Worm (Caenorhabditis elegans) whole organism, L2 larva: ENCODE data around the gene srj-22.
A peak's percentile ranks its signal among the peaks of the same experiment; 100 is the strongest.

Source experiments
- C34F6.9 ChIP-seq: fragments of 150-350 bp; optimal IDR thresholded peaks from 2 replicates; lab custom pipeline; 2014; ENCODE audit warnings: missing biosample characterization, missing genetic modification characterization
- F13H6.1 ChIP-seq: sonication (generic microtip); optimal IDR thresholded peaks from 2 replicates; lab custom pipeline; 2016; ENCODE audit warnings: missing genetic modification characterization, missing compliant biosample characterization
- R02D3.7 ChIP-seq: fragments of 150-350 bp; optimal IDR thresholded peaks from 2 replicates; lab custom pipeline; 2014; ENCODE audit warnings: missing biosample characterization, missing genetic modification characterization
- Y55F3AM.14 ChIP-seq: fragments of 200-800 bp; sonication (Bioruptor generic); optimal IDR thresholded peaks from 2 replicates; lab custom pipeline; 2018; ENCODE audit warnings: mild to moderate bottlenecking, missing genetic modification characterization, missing compliant biosample characterization
- ZK546.5 ChIP-seq: sonication (generic microtip); optimal IDR thresholded peaks from 2 replicates; lab custom pipeline; 2017; ENCODE audit warnings: missing biosample characterization, missing genetic modification characterization
- aly-2 ChIP-seq: fragments of 150-350 bp; optimal IDR thresholded peaks from 2 replicates; lab custom pipeline; 2014; ENCODE audit warnings: missing biosample characterization, missing genetic modification characterization
- blmp-1 ChIP-seq: sonication (generic microtip); optimal IDR thresholded peaks from 2 replicates; lab custom pipeline; 2017; ENCODE audit warnings: missing genetic modification characterization, mild to moderate bottlenecking, missing compliant biosample characterization, antibody characterized with exemption, moderate library complexity; ENCODE audit not compliant: insufficient read depth
- ceh-16 ChIP-seq: fragments of 150-350 bp; optimal IDR thresholded peaks from 2 replicates; lab custom pipeline; 2014; ENCODE audit warnings: missing biosample characterization, missing genetic modification characterization
- crh-2 ChIP-seq: sonication (generic microtip); optimal IDR thresholded peaks from 2 replicates; lab custom pipeline; 2017; ENCODE audit warnings: missing biosample characterization, missing genetic modification characterization
- dmd-4 ChIP-seq: sonication (generic microtip); optimal IDR thresholded peaks from 2 replicates; lab custom pipeline; 2017; ENCODE audit warnings: missing biosample characterization, missing genetic modification characterization
- elt-1 ChIP-seq: fragments of 150-350 bp; optimal IDR thresholded peaks from 2 replicates; lab custom pipeline; 2014; ENCODE audit warnings: missing biosample characterization, missing genetic modification characterization
- elt-3 ChIP-seq: sonication (generic microtip); optimal IDR thresholded peaks from 2 replicates; lab custom pipeline; 2017; ENCODE audit warnings: missing biosample characterization, missing genetic modification characterization
- fos-1 ChIP-seq: fragments of 150-350 bp; optimal IDR thresholded peaks from 2 replicates; lab custom pipeline; 2014; ENCODE audit warnings: missing biosample characterization, missing genetic modification characterization
- gmeb-1 ChIP-seq: fragments of 150-350 bp; optimal IDR thresholded peaks from 2 replicates; lab custom pipeline; 2014; ENCODE audit warnings: missing biosample characterization, missing genetic modification characterization
- lin-11 ChIP-seq: fragments of 150-350 bp; sonication (generic microtip); optimal IDR thresholded peaks from 2 replicates; lab custom pipeline; 2014; ENCODE audit warnings: missing biosample characterization, missing genetic modification characterization, inconsistent platforms, mixed read lengths
- lin-39 ChIP-seq: fragments of 150-350 bp; optimal IDR thresholded peaks from 2 replicates; lab custom pipeline; 2014; ENCODE audit warnings: missing biosample characterization, missing genetic modification reagents, missing genetic modification characterization
- lsy-2 ChIP-seq, 2 experiments: fragments of 150-350 bp in 1 of 2; sonication (generic microtip) in 1 of 2; optimal IDR thresholded peaks; 2 replicates each; lab custom pipeline; 2014 to 2017; ENCODE audit warnings: missing biosample characterization in 2 of 2, missing genetic modification characterization in 2 of 2
- mab-5 ChIP-seq: fragments of 150-350 bp; optimal IDR thresholded peaks from 2 replicates; lab custom pipeline; 2014; ENCODE audit warnings: missing biosample characterization, missing genetic modification characterization
- mdl-1 ChIP-seq, 2 experiments: fragments of 150-350 bp in 1 of 2; sonication (generic microtip) in 1 of 2; optimal IDR thresholded peaks; 2 replicates each; lab custom pipeline; 2017; ENCODE audit warnings: missing biosample characterization in 2 of 2, missing genetic modification characterization in 2 of 2
- nhr-10 ChIP-seq: sonication (generic microtip); optimal IDR thresholded peaks from 2 replicates; lab custom pipeline; 2017; ENCODE audit warnings: missing biosample characterization, missing genetic modification characterization
- nhr-11 ChIP-seq: fragments of 150-350 bp; optimal IDR thresholded peaks from 2 replicates; lab custom pipeline; 2014; ENCODE audit warnings: missing biosample characterization, missing genetic modification characterization
- nhr-129 ChIP-seq: fragments of 150-350 bp; optimal IDR thresholded peaks from 2 replicates; lab custom pipeline; 2014; ENCODE audit warnings: missing biosample characterization, missing genetic modification characterization
- nhr-21 ChIP-seq: fragments of 150-350 bp; optimal IDR thresholded peaks from 2 replicates; lab custom pipeline; 2014; ENCODE audit warnings: missing biosample characterization, missing genetic modification characterization
- nhr-23 ChIP-seq: fragments of 150-350 bp; optimal IDR thresholded peaks from 2 replicates; lab custom pipeline; 2014; ENCODE audit warnings: missing biosample characterization, missing genetic modification reagents, missing genetic modification characterization
- nhr-25 ChIP-seq: fragments of 150-350 bp; sonication (generic microtip); optimal IDR thresholded peaks from 3 replicates; lab custom pipeline; 2014; ENCODE audit warnings: missing biosample characterization, missing genetic modification characterization
- nhr-6 ChIP-seq: fragments of 150-350 bp; optimal IDR thresholded peaks from 2 replicates; lab custom pipeline; 2014; ENCODE audit warnings: missing biosample characterization, missing genetic modification characterization
- nhr-77 ChIP-seq: fragments of 150-350 bp; optimal IDR thresholded peaks from 2 replicates; lab custom pipeline; 2014; ENCODE audit warnings: missing biosample characterization, missing genetic modification characterization
- sem-4 ChIP-seq: fragments of 150-350 bp; optimal IDR thresholded peaks from 2 replicates; lab custom pipeline; 2014; ENCODE audit warnings: missing biosample characterization, missing genetic modification reagents, missing genetic modification characterization
- skn-1 ChIP-seq: sonication (generic microtip); optimal IDR thresholded peaks from 2 replicates; lab custom pipeline; 2017; ENCODE audit warnings: missing biosample characterization, missing genetic modification characterization
- sma-3 ChIP-seq: sonication (generic microtip); optimal IDR thresholded peaks from 2 replicates; lab custom pipeline; 2016; ENCODE audit warnings: missing genetic modification reagents, missing genetic modification characterization, missing compliant biosample characterization
- sma-9 ChIP-seq, 2 experiments: fragments of 150-350 bp in 1 of 2; sonication (generic microtip) in 1 of 2; optimal IDR thresholded peaks; 2 replicates each; lab custom pipeline; 2014 to 2016; ENCODE audit warnings: missing genetic modification characterization in 2 of 2, mild to moderate bottlenecking in 1 of 2, missing biosample characterization in 1 of 2, missing compliant biosample characterization in 1 of 2, missing genetic modification reagents in 1 of 2, moderate library complexity in 1 of 2
- snpc-4 ChIP-seq: fragments of 150-350 bp; optimal IDR thresholded peaks from 2 replicates; lab custom pipeline; 2014; ENCODE audit warnings: missing biosample characterization, missing genetic modification characterization
- unc-39 ChIP-seq: fragments of 150-350 bp; optimal IDR thresholded peaks from 2 replicates; lab custom pipeline; 2014; ENCODE audit warnings: missing biosample characterization, missing genetic modification characterization
- unc-62 ChIP-seq: fragments of 150-350 bp; optimal IDR thresholded peaks from 2 replicates; lab custom pipeline; 2014; ENCODE audit warnings: missing biosample characterization, missing genetic modification reagents, missing genetic modification characterization
- zag-1 ChIP-seq: fragments of 150-350 bp; optimal IDR thresholded peaks from 2 replicates; lab custom pipeline; 2014; ENCODE audit warnings: missing biosample characterization, missing genetic modification characterization
- ztf-1 ChIP-seq: fragments of 200-800 bp; sonication (Bioruptor generic); conservative IDR thresholded peaks from 2 replicates; pipeline ENCODE4 v1.3.6; 2022; ENCODE audit warnings: missing genetic modification characterization, missing compliant biosample characterization
- ztf-11 ChIP-seq: sonication (generic microtip); optimal IDR thresholded peaks from 2 replicates; lab custom pipeline; 2017; ENCODE audit warnings: missing biosample characterization, missing genetic modification characterization

srj-22 gene

ce11 chrV:10736756-10737155 is 6.8 kb downstream of the srj-22 start, which contains the start of the genes mre-11 and wdr-5.3:
Gene mre-11 (minus strand): TSS chrV:10736868.
Gene wdr-5.3 (plus strand): TSS chrV:10737116.
- no peak for TF ChIP-seq unc-39 (tag; lab: Kevin White, UChicago)
- TF ChIP-seq ceh-16, result no peak
- no peak for TF ChIP-seq nhr-23 (tag; lab: Kevin White, UChicago)
- TF ChIP-seq dmd-4 (tag; lab: Kevin White, UChicago), result no peak
- peak; percentile 69 for TF ChIP-seq C34F6.9 (tag; lab: Kevin White, UChicago)
- peak; percentile 27 for TF ChIP-seq snpc-4 (tag; lab: Kevin White, UChicago)
- TF ChIP-seq nhr-25 (tag; lab: Kevin White, UChicago), result no peak
- TF ChIP-seq zag-1, result no peak
- no peak for TF ChIP-seq ztf-1 (GFP tag; lab: Robert Waterston, UW)
- no peak for TF ChIP-seq ztf-11 (tag; lab: Kevin White, UChicago)
- no peak for TF ChIP-seq sem-4
- TF ChIP-seq fos-1, result no peak
- TF ChIP-seq mab-5 (tag; lab: Kevin White, UChicago), result no peak
- no peak for TF ChIP-seq nhr-10 (tag; lab: Kevin White, UChicago)
- TF ChIP-seq nhr-11, result no peak
- TF ChIP-seq sma-3 (GFP tag; lab: Kevin White, UChicago), result peak; percentile 64
- TF ChIP-seq blmp-1 (tag; lab: Kevin White, UChicago), result no peak
- TF ChIP-seq lin-11, result peak; percentile 32
- no peak for TF ChIP-seq nhr-21 (tag; lab: Kevin White, UChicago)
- TF ChIP-seq F13H6.1, result peak; percentile 67
- peak in 1 of 2 experiments; percentile 16 for TF ChIP-seq mdl-1 (tag; optimal IDR thresholded peaks at IDR 0.05; lab: Kevin White, UChicago)
- no peak for TF ChIP-seq nhr-77 (tag; lab: Kevin White, UChicago)
- TF ChIP-seq gmeb-1 (tag; lab: Kevin White, UChicago), result peak; percentile 80
- TF ChIP-seq elt-1, result no peak
- TF ChIP-seq elt-3 (tag; lab: Kevin White, UChicago), result no peak
- peak; percentile 40 for TF ChIP-seq nhr-6 (tag; lab: Kevin White, UChicago)
- peak in 1 of 2 experiments; percentile 8 for TF ChIP-seq lsy-2 (tag; optimal IDR thresholded peaks at IDR 0.05; lab: Kevin White, UChicago)
- no peak for TF ChIP-seq Y55F3AM.14 (GFP tag; lab: Kevin White, UChicago)
- TF ChIP-seq sma-9 (GFP tag; optimal IDR thresholded peaks at IDR 0.05; lab: Kevin White, UChicago), result peak; percentile 89
- TF ChIP-seq sma-9 (tag; optimal IDR thresholded peaks at IDR 0.05; lab: Kevin White, UChicago), result no peak
- TF ChIP-seq aly-2 (tag; lab: Kevin White, UChicago), result no peak
- TF ChIP-seq nhr-129 (tag; lab: Kevin White, UChicago), result peak; percentile 18
- TF ChIP-seq skn-1 (tag; lab: Kevin White, UChicago), result no peak
- no peak for TF ChIP-seq unc-62 (GFP tag; lab: Kevin White, UChicago)
- TF ChIP-seq crh-2 (tag; lab: Kevin White, UChicago), result peak; percentile 78
- TF ChIP-seq R02D3.7 (tag; lab: Kevin White, UChicago), result no peak
- TF ChIP-seq, all 48 proteins: peak for 12

- TF ChIP-seq F13H6.1, result peak; percentile 3
- peak; percentile 64 for TF ChIP-seq sma-9 (GFP tag; optimal IDR thresholded peaks at IDR 0.05; lab: Kevin White, UChicago)
- TF ChIP-seq sma-9 (tag; optimal IDR thresholded peaks at IDR 0.05; lab: Kevin White, UChicago), result no peak
- peak; percentile 38 for TF ChIP-seq nhr-129 (tag; lab: Kevin White, UChicago)
- no peak for TF ChIP-seq lin-39
- TF ChIP-seq fos-1, result peak; percentile 13
- TF ChIP-seq crh-2 (tag; lab: Kevin White, UChicago), result peak; percentile 14
- TF ChIP-seq lsy-2 (tag; optimal IDR thresholded peaks at IDR 0.05; lab: Kevin White, UChicago), result no peak
- TF ChIP-seq ZK546.5 (tag; lab: Kevin White, UChicago), result no peak
- no peak for TF ChIP-seq nhr-11
Measured at ce11 chrV:10731989-10732472, 11.5 kb downstream of the srj-22 start, which contains the start of gene T28B11.1. Gene T28B11.1 (minus strand): TSS chrV:10732422.

ce11 chrV:10730824-10731416 is 12.6 kb downstream of the srj-22 start:
- TF ChIP-seq elt-3 (tag; lab: Kevin White, UChicago) (no peak), ztf-1 (GFP tag; lab: Robert Waterston, UW) (no peak), nhr-129 (tag; lab: Kevin White, UChicago) (no peak), lin-39 (no peak), fos-1 (no peak), ceh-16 (no peak), lsy-2 (tag; optimal IDR thresholded peaks at IDR 0.05; lab: Kevin White, UChicago) (peak in 1 of 2 experiments; percentile 5), F13H6.1 (peak; percentile 14), nhr-21 (tag; lab: Kevin White, UChicago) (peak; percentile 5), nhr-11 (peak; percentile 28), ztf-11 (tag; lab: Kevin White, UChicago) (no peak)
